Fruit fly (Drosophila melanogaster): ENCODE data around the gene CG7920.

DNA sequence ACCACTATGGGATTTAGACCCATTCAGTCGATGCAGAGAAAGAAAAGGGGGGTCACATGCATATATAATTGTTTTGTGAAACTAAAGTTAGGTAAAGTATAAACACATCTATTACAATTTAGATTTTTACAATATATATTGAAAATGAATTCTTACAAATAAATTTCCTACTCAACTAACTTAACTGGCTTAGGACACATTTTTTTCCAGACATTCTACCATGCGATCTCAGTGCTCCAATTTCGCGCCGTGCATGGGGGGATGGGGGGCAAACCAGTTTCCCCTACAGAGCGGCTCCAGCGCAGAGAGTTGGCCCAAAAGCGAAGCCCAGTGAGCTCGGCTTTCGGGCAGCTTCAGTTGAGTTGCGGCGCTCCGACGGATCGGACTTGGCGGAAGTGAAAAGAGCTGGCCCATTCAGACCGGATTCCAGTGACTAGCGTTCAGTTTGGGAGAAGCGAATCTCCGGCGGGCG lies 32.0 kb downstream of the CG7920 start, which contains the start of gene CG7896:
- TF ChIP-seq CG17806 (tag; optimal IDR thresholded peaks at IDR 0.05), result peak; percentile 64
- peak; percentile 74 for TF ChIP-seq CG15710 (tag; optimal IDR thresholded peaks at IDR 0.05)
- TF ChIP-seq EcR (GFP tag; optimal IDR thresholded peaks at IDR 0.05), result no peak
- TF ChIP-seq D1 (tag; optimal IDR thresholded peaks at IDR 0.05), result no peak
